Worm (Caenorhabditis elegans) whole organism, young adult: ENCODE results near the gene F54F7.8.

ENCODE experiments used
- Y53F4B.3 ChIP-seq: fragments of 200-800 bp; sonication (Bioruptor generic); IDR thresholded peaks from 2 replicates; pipeline ENCODE4 v1.3.6; 2022; ENCODE audit warnings: missing genetic modification reagents, missing genetic modification characterization, missing compliant biosample characterization
- ama-1 ChIP-seq, 3 experiments: fragments of 150-350 bp in 1 of 3; sonication (generic microtip) in 2 of 3; optimal IDR thresholded peaks; 2 replicates each; lab custom pipeline; 2014 to 2018; ENCODE audit warnings: missing biosample characterization in 2 of 3, missing genetic modification characterization in 2 of 3, missing genetic modification reagents in 2 of 3
- athp-1 ChIP-seq: sonication (generic microtip); optimal IDR thresholded peaks from 2 replicates; lab custom pipeline; 2017; ENCODE audit warnings: mild to moderate bottlenecking, missing genetic modification characterization, missing compliant biosample characterization
- ceh-58 ChIP-seq: fragments of 200-800 bp; sonication (Bioruptor generic); IDR thresholded peaks from 2 replicates; pipeline ENCODE4 v1.3.6; 2022; ENCODE audit warnings: missing genetic modification characterization, missing compliant biosample characterization
- pbrm-1 ChIP-seq: fragments of 200-800 bp; sonication (Bioruptor generic); IDR thresholded peaks from 2 replicates; pipeline ENCODE4 v1.3.6; 2022; ENCODE audit warnings: missing genetic modification reagents, missing genetic modification characterization, missing compliant biosample characterization
- snpc-4 ChIP-seq, 5 experiments: fragments of 150-350 bp in 1 of 5; sonication (generic microtip) in 4 of 5; optimal IDR thresholded peaks; 2 replicates each; lab custom pipeline; 2014 to 2018; ENCODE audit warnings: missing genetic modification characterization in 5 of 5, missing biosample characterization in 3 of 5, antibody characterized with exemption in 2 of 5, mild to moderate bottlenecking in 2 of 5, missing compliant biosample characterization in 2 of 5, missing genotype in 2 of 5, moderate library complexity in 2 of 5, missing genetic modification reagents in 1 of 5
- unc-62 ChIP-seq: fragments of 150-350 bp; optimal IDR thresholded peaks from 2 replicates; lab custom pipeline; 2014; ENCODE audit warnings: missing biosample characterization, missing genetic modification reagents, missing genetic modification characterization
- ztf-18 ChIP-seq: sonication (generic microtip); optimal IDR thresholded peaks from 2 replicates; lab custom pipeline; 2016; ENCODE audit warnings: missing genotype, mild to moderate bottlenecking, missing genetic modification characterization, missing compliant biosample characterization

DNA sequence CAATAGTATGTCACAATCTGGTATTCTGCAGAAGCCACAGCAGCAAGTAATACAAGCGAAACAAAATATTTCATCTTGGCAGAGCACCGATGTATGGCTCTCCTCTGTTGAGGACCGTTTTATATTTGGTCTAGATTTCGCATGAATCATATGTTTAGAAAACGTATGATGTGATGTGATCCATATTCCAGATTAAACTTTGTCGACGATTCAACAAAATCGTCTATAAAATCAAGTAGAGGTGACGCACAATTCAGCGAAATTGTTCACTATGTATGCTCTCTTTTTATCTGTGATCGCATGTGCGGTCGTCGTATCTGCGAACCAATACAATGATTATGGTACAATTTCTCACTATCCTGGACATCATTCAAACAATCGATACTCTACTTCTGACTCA, 25.1 kb upstream of the F54F7.8 start, which contains the start of the genes Y62H9A.3 and Y62H9A.4:
- TF ChIP-seq athp-1 (tag; lab: Kevin White, UChicago) (no peak), ceh-58 (no peak), ztf-18 (tag; lab: Kevin White, UChicago) (no peak), ama-1 (optimal IDR thresholded peaks at IDR 0.05; lab: Kevin White, UChicago) (no peak), ama-1 (GFP tag; optimal IDR thresholded peaks at IDR 0.05; lab: Kevin White, UChicago) (no peak), pbrm-1 (GFP tag; lab: Robert Waterston, UW) (no peak), unc-62 (GFP tag; lab: Kevin White, UChicago) (no peak), Y53F4B.3 (GFP tag; lab: Robert Waterston, UW) (no peak), snpc-4 (GFP tag; optimal IDR thresholded peaks at IDR 0.05; lab: Kevin White, UChicago) (no peak), snpc-4 (tag; optimal IDR thresholded peaks at IDR 0.05; lab: Kevin White, UChicago) (no peak)
